Worm (Caenorhabditis elegans) whole organism, L1 larva: ENCODE measurements around the gene ssr-2.

Experiments used
- C16A3.4 ChIP-seq: fragments of 150-350 bp; optimal IDR thresholded peaks from 2 replicates; lab custom pipeline; 2014; ENCODE audit warnings: missing biosample characterization, missing genetic modification characterization
- Y116A8C.19 ChIP-seq: sonication (generic microtip); optimal IDR thresholded peaks from 2 replicates; lab custom pipeline; 2016; ENCODE audit warnings: missing compliant biosample characterization, missing genetic modification characterization, borderline replicate concordance
- alr-1 ChIP-seq: fragments of 200-800 bp; sonication (Bioruptor generic); optimal IDR thresholded peaks from 2 replicates; lab custom pipeline; 2018; ENCODE audit warnings: borderline replicate concordance, mild to moderate bottlenecking, missing genetic modification characterization, missing compliant biosample characterization
- blmp-1 ChIP-seq: fragments of 150-350 bp; optimal IDR thresholded peaks from 2 replicates; lab custom pipeline; 2014; ENCODE audit warnings: missing biosample characterization, missing genetic modification characterization
- ceh-8 ChIP-seq: fragments of 200-800 bp; sonication (Bioruptor generic); optimal IDR thresholded peaks from 2 replicates; lab custom pipeline; 2018; ENCODE audit warnings: mild to moderate bottlenecking, missing genetic modification characterization, moderate library complexity, missing compliant biosample characterization
- ceh-82 ChIP-seq, 3 experiments: fragments of 150-350 bp in 1 of 3; sonication (generic microtip) in 2 of 3; optimal IDR thresholded peaks; 2 replicates each; lab custom pipeline; 2014 to 2017; ENCODE audit warnings: missing biosample characterization in 3 of 3, missing genetic modification characterization in 3 of 3
- ceh-90 ChIP-seq: sonication (generic microtip); optimal IDR thresholded peaks from 2 replicates; lab custom pipeline; 2016; ENCODE audit warnings: missing genetic modification characterization, missing compliant biosample characterization
- dpl-1 ChIP-seq, 3 experiments: fragments of 150-350 bp in 2 of 3; sonication (generic microtip) in 1 of 3; optimal IDR thresholded peaks; 2 replicates each; lab custom pipeline; 2014 to 2017; ENCODE audit warnings: missing biosample characterization in 3 of 3, missing genetic modification characterization in 3 of 3, missing genetic modification reagents in 3 of 3
- dsc-1 ChIP-seq: sonication (generic microtip); optimal IDR thresholded peaks from 2 replicates; lab custom pipeline; 2016; ENCODE audit warnings: mild to moderate bottlenecking, missing genetic modification characterization, missing compliant biosample characterization
- efl-1 ChIP-seq, 4 experiments: fragments of 150-350 bp; optimal IDR thresholded peaks in 3 of 4; peaks in 1 of 4; 1 replicate in 1 of 4; 2 replicates in 3 of 4; lab custom pipeline; 2014; ENCODE audit warnings: missing biosample characterization in 2 of 4, missing genetic modification characterization in 2 of 4, missing genetic modification reagents in 2 of 4
- elt-3 ChIP-seq, 6 experiments: fragments of 150-350 bp in 1 of 6; sonication (generic microtip); optimal IDR thresholded peaks; 2 replicates each; lab custom pipeline; 2017 to 2018; ENCODE audit warnings: missing biosample characterization in 6 of 6, missing genetic modification characterization in 6 of 6, inconsistent platforms in 1 of 6
- ets-5 ChIP-seq: fragments of 200-800 bp; sonication (Bioruptor generic); IDR thresholded peaks from 2 replicates; pipeline ENCODE4 v1.3.6; 2022; ENCODE audit warnings: missing genetic modification characterization, missing compliant biosample characterization
- fkh-4 ChIP-seq: sonication (generic microtip); optimal IDR thresholded peaks from 2 replicates; lab custom pipeline; 2016; ENCODE audit warnings: missing compliant biosample characterization, missing genetic modification characterization, borderline replicate concordance
- fkh-8 ChIP-seq: sonication (generic microtip); optimal IDR thresholded peaks from 2 replicates; lab custom pipeline; 2016; ENCODE audit warnings: mild to moderate bottlenecking, missing genetic modification characterization, missing compliant biosample characterization
- grh-1 ChIP-seq: fragments of 200-800 bp; sonication (Bioruptor generic); IDR thresholded peaks from 2 replicates; pipeline ENCODE4 v1.3.6; 2022; ENCODE audit warnings: missing genetic modification reagents, missing genetic modification characterization, missing compliant biosample characterization
- hlh-4 ChIP-seq: sonication (generic microtip); optimal IDR thresholded peaks from 2 replicates; lab custom pipeline; 2016; ENCODE audit warnings: mild to moderate bottlenecking, missing genetic modification characterization, missing compliant biosample characterization
- lin-14 ChIP-seq: fragments of 200-800 bp; sonication (Bioruptor generic); optimal IDR thresholded peaks from 2 replicates; lab custom pipeline; 2018; ENCODE audit warnings: mild to moderate bottlenecking, missing genetic modification characterization, moderate library complexity, missing compliant biosample characterization
- lin-15B ChIP-seq: fragments of 150-350 bp; sonication (generic microtip); optimal IDR thresholded peaks from 3 replicates; lab custom pipeline; 2014; ENCODE audit warnings: missing biosample characterization, missing genetic modification characterization
- lin-35 ChIP-seq, 2 experiments: fragments of 150-350 bp; optimal IDR thresholded peaks; 2 replicates each; lab custom pipeline; 2014; ENCODE audit warnings: missing biosample characterization in 2 of 2, missing genetic modification characterization in 2 of 2, missing genetic modification reagents in 2 of 2
- lir-3 ChIP-seq: sonication (generic microtip); optimal IDR thresholded peaks from 2 replicates; lab custom pipeline; 2016; ENCODE audit warnings: mild to moderate bottlenecking, missing genetic modification characterization, moderate library complexity, missing compliant biosample characterization; ENCODE audit not compliant: poor library complexity
- lsy-2 ChIP-seq, 2 experiments: fragments of 150-350 bp; optimal IDR thresholded peaks; 2 replicates each; lab custom pipeline; 2014; ENCODE audit warnings: missing biosample characterization in 2 of 2, missing genetic modification characterization in 2 of 2
- mdl-1 ChIP-seq, 2 experiments: fragments of 150-350 bp; optimal IDR thresholded peaks; 2 replicates each; lab custom pipeline; 2014 to 2017; ENCODE audit warnings: missing biosample characterization in 2 of 2, missing genetic modification characterization in 2 of 2, inconsistent platforms in 1 of 2
- mep-1 ChIP-seq: fragments of 150-350 bp; optimal IDR thresholded peaks from 2 replicates; lab custom pipeline; 2014; ENCODE audit warnings: missing biosample characterization, missing genetic modification characterization
- nhr-12 ChIP-seq: sonication (generic microtip); optimal IDR thresholded peaks from 2 replicates; lab custom pipeline; 2017; ENCODE audit warnings: missing biosample characterization, missing genetic modification characterization
- nhr-20 ChIP-seq: sonication (generic microtip); optimal IDR thresholded peaks from 2 replicates; lab custom pipeline; 2016; ENCODE audit warnings: mild to moderate bottlenecking, missing genetic modification characterization, missing compliant biosample characterization
- nhr-47 ChIP-seq: sonication (generic microtip); optimal IDR thresholded peaks from 2 replicates; lab custom pipeline; 2016; ENCODE audit warnings: mild to moderate bottlenecking, missing genetic modification characterization, moderate library complexity, missing compliant biosample characterization
- nhr-71 ChIP-seq: sonication (generic microtip); optimal IDR thresholded peaks from 2 replicates; lab custom pipeline; 2016; ENCODE audit warnings: mild to moderate bottlenecking, missing genetic modification characterization, moderate library complexity, missing compliant biosample characterization
- nhr-84 ChIP-seq: sonication (generic microtip); optimal IDR thresholded peaks from 2 replicates; lab custom pipeline; 2017; ENCODE audit warnings: missing biosample characterization, missing genetic modification characterization
- nhr-85 ChIP-seq: sonication (generic microtip); peaks from one replicate; lab custom pipeline; 2016; ENCODE audit warnings: missing genetic modification characterization, inconsistent platforms, missing compliant biosample characterization
- nhr-90 ChIP-seq: sonication (generic microtip); optimal IDR thresholded peaks from 2 replicates; lab custom pipeline; 2016; ENCODE audit warnings: mild to moderate bottlenecking, missing genetic modification characterization, missing compliant biosample characterization; ENCODE audit not compliant: poor library complexity
- pax-3 ChIP-seq: fragments of 200-800 bp; sonication (Bioruptor generic); optimal IDR thresholded peaks from 2 replicates; lab custom pipeline; 2018; ENCODE audit warnings: mild to moderate bottlenecking, missing genetic modification characterization, moderate library complexity, missing compliant biosample characterization
- pqm-1 ChIP-seq: sonication (generic microtip); optimal IDR thresholded peaks from 3 replicates; lab custom pipeline; 2017; ENCODE audit warnings: missing biosample characterization, missing genetic modification characterization
- rnt-1 ChIP-seq: sonication (generic microtip); optimal IDR thresholded peaks from 2 replicates; lab custom pipeline; 2016; ENCODE audit warnings: mild to moderate bottlenecking, missing genetic modification characterization, moderate library complexity, missing compliant biosample characterization
- snpc-4 ChIP-seq: fragments of 150-350 bp; optimal IDR thresholded peaks from 2 replicates; lab custom pipeline; 2014; ENCODE audit warnings: missing biosample characterization, missing genetic modification characterization
- snu-23 ChIP-seq: sonication (generic microtip); optimal IDR thresholded peaks from 2 replicates; lab custom pipeline; 2016; ENCODE audit warnings: missing genetic modification characterization, missing compliant biosample characterization
- sox-4 ChIP-seq: sonication (generic microtip); optimal IDR thresholded peaks from 2 replicates; lab custom pipeline; 2016; ENCODE audit warnings: missing genetic modification characterization, missing compliant biosample characterization
- swsn-7 ChIP-seq: sonication (generic microtip); optimal IDR thresholded peaks from 2 replicates; lab custom pipeline; 2016; ENCODE audit warnings: missing genetic modification characterization, missing compliant biosample characterization
- tbx-2 ChIP-seq: sonication (generic microtip); optimal IDR thresholded peaks from 2 replicates; lab custom pipeline; 2016; ENCODE audit warnings: missing genetic modification characterization, missing compliant biosample characterization
- unc-62 ChIP-seq: fragments of 150-350 bp; optimal IDR thresholded peaks from 2 replicates; lab custom pipeline; 2014; ENCODE audit warnings: missing biosample characterization, missing genetic modification reagents, missing genetic modification characterization
- xbp-1 ChIP-seq: sonication (generic microtip); optimal IDR thresholded peaks from 2 replicates; lab custom pipeline; 2016; ENCODE audit warnings: missing genetic modification characterization, missing compliant biosample characterization
- zag-1 ChIP-seq: fragments of 150-350 bp; optimal IDR thresholded peaks from 2 replicates; lab custom pipeline; 2014; ENCODE audit warnings: missing biosample characterization, missing genetic modification characterization
- zip-4 ChIP-seq: fragments of 200-800 bp; sonication (Bioruptor generic); optimal IDR thresholded peaks from 2 replicates; lab custom pipeline; 2018; ENCODE audit warnings: mild to moderate bottlenecking, missing genetic modification characterization, moderate library complexity, missing compliant biosample characterization
- ztf-11 ChIP-seq, 2 experiments: sonication (generic microtip); optimal IDR thresholded peaks; 2 replicates each; lab custom pipeline; 2016 to 2017; ENCODE audit warnings: missing genetic modification characterization in 2 of 2, missing biosample characterization in 1 of 2, missing compliant biosample characterization in 1 of 2
- ztf-4 ChIP-seq: fragments of 150-350 bp; optimal IDR thresholded peaks from 2 replicates; lab custom pipeline; 2014; ENCODE audit warnings: missing biosample characterization, missing genetic modification characterization

The ssr-2 gene

DNA sequence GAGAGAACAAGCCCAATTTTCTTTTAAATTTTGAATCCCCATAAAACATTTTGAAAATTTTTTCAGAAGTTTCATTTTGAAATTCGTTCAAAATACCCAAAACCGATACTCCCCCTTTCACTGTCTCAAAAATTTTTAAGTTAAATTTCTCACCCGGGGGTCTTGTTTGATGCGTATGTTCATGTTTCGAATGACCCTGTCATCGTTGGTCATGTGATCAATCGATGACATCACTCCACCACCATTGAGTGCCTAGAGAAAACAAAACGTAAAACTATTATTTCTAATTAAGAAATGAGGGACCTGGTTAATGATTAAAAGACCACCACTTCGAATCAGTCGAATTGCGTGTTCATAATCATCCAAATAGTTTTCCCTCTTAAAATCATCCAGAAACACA is 30.8 kb upstream of the ssr-2 start (continued):
- TF ChIP-seq ceh-8 (GFP tag; lab: Kevin White, UChicago) (no peak), elt-3 (tag; optimal IDR thresholded peaks at IDR 0.05; lab: Kevin White, UChicago) (peak in 2 of 6 experiments; percentile 21 to 62), alr-1 (no peak), lin-35 (GFP tag; optimal IDR thresholded peaks at IDR 0.05; lab: Kevin White, UChicago) (peak in 1 of 2 experiments; percentile 57), nhr-47 (tag; lab: Kevin White, UChicago) (peak; percentile 2), pqm-1 (tag; lab: Kevin White, UChicago) (no peak), nhr-84 (tag; lab: Kevin White, UChicago) (no peak)

DNA sequence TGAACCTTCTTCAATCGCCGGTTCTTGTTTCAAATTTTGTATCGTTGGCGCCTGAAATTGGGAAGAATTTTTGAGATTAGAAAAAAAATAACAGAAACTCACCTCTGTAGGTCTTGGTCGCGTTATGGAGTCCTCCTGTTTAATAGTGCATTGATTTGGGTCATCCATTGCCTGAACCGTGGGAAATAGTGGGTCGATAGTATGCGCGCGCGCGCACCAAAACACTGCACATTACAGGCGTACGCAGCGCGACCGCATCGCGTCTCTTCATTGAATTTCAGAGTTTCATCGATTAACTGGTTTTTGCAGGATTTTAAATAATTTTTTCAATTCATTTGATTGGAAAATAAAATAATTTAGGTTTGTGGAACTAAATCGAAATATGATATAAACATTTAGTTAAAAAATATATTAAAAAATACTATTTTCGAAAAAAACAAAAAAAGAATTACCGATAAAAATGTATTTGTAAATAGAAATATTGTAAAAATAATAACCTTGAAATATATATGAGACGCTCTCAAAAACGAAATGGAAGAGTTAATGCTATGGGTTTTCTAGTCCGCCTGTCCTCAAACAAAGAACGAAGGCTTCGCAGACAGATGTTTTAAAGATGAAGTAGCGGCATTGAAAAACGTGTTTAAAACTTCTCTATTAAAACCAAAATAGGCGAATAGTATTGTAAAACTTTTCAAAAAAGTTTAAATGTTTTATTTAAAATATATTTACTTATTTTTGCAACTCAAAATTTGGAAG is 29.7 kb upstream of the ssr-2 start, which contains the start of gene tra-4:
TSS of gene tra-4 (minus strand) at position 534 of the 756 bp plus-strand sequence.
- TF ChIP-seq ets-5 (GFP tag; lab: Robert Waterston, UW) (0 out of 2 replicates have a peak, but pooled peaks have one; percentile 56), nhr-71 (tag; lab: Kevin White, UChicago) (peak; percentile 51), lir-3 (tag; lab: Kevin White, UChicago) (peak; percentile 57), C16A3.4 (tag; lab: Kevin White, UChicago) (no peak), lin-14 (GFP tag; lab: Kevin White, UChicago) (peak; percentile 67), nhr-12 (tag; lab: Kevin White, UChicago) (no peak), ceh-90 (tag; lab: Kevin White, UChicago) (peak; percentile 57), hlh-4 (tag; lab: Kevin White, UChicago) (no peak), fkh-4 (tag; lab: Kevin White, UChicago) (peak; percentile 22), dpl-1 (GFP tag; optimal IDR thresholded peaks at IDR 0.05; lab: Kevin White, UChicago) (peak in 1 of 3 experiments; percentile 21), nhr-20 (peak; percentile 32), lsy-2 (tag; optimal IDR thresholded peaks at IDR 0.05; lab: Kevin White, UChicago) (peak; percentile 29), rnt-1 (peak; percentile 78), snu-23 (GFP tag; lab: Kevin White, UChicago) (peak; percentile 46), unc-62 (GFP tag; lab: Kevin White, UChicago) (no peak), blmp-1 (tag; lab: Kevin White, UChicago) (peak; percentile 32), nhr-90 (tag; lab: Kevin White, UChicago) (peak; percentile 55), swsn-7 (tag; lab: Kevin White, UChicago) (peak; percentile 7), snpc-4 (tag; lab: Kevin White, UChicago) (peak; percentile 14), lin-15B (tag; lab: Kevin White, UChicago) (no peak), zip-4 (no peak), grh-1 (GFP tag; lab: Robert Waterston, UW) (no peak), tbx-2 (tag; lab: Kevin White, UChicago) (peak; percentile 33), mep-1 (tag; lab: Kevin White, UChicago) (peak; percentile 42), dsc-1 (tag; lab: Kevin White, UChicago) (peak; percentile 7), ztf-11 (tag; optimal IDR thresholded peaks at IDR 0.05; lab: Kevin White, UChicago) (no peak), nhr-47 (tag; lab: Kevin White, UChicago) (peak; percentile 43), pqm-1 (tag; lab: Kevin White, UChicago) (no peak), nhr-85 (peak; percentile 76)

DNA sequence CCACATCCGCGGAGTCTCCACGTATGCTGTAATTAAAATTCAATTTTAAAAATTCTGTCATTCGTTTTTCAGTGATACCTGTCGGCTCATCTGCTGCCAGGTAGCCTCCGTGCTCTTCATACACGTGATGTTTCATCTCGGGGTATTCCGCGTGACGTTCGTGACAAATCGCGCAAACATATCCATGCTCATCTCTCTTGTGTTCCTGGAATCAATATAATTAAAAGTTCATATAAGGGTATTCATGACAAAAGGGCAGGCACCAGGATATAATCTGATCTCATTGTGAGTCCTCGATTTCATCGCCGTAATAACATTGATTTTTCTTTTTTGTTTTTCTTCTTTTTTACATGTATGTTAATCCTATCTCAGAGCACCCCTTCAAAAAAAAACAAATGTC is 26.4 kb upstream of the ssr-2 start:
- no peak for TF ChIP-seq efl-1 (optimal IDR thresholded peaks at IDR 0.05; lab: Kevin White, UChicago)
- peak in 1 of 2 experiments; percentile 70 for TF ChIP-seq efl-1 (GFP tag; optimal IDR thresholded peaks at IDR 0.05 in 1 of 2; lab: Kevin White, UChicago)
- peak; percentile 52 for TF ChIP-seq nhr-71 (tag; lab: Kevin White, UChicago)
- peak; percentile 89 for TF ChIP-seq pax-3
- peak; percentile 94 for TF ChIP-seq dsc-1 (tag; lab: Kevin White, UChicago)
- no peak for TF ChIP-seq alr-1
- TF ChIP-seq lsy-2 (tag; optimal IDR thresholded peaks at IDR 0.05; lab: Kevin White, UChicago): no peak
- peak; percentile 49 for TF ChIP-seq sox-4
- no peak for TF ChIP-seq zag-1 (tag; lab: Kevin White, UChicago)
- peak; percentile 2 for TF ChIP-seq xbp-1
- peak; percentile 47 for TF ChIP-seq fkh-8 (tag; lab: Kevin White, UChicago)
- TF ChIP-seq Y116A8C.19 (tag; lab: Kevin White, UChicago): no peak
- no peak for TF ChIP-seq tbx-2 (tag; lab: Kevin White, UChicago)
- TF ChIP-seq nhr-47 (tag; lab: Kevin White, UChicago): peak; percentile 61
- TF ChIP-seq ztf-4 (tag; lab: Kevin White, UChicago): peak; percentile 35
- peak; percentile 46 for TF ChIP-seq fkh-4 (tag; lab: Kevin White, UChicago)
- no peak for TF ChIP-seq mdl-1 (tag; optimal IDR thresholded peaks at IDR 0.05; lab: Kevin White, UChicago)
- TF ChIP-seq ceh-82 (tag; optimal IDR thresholded peaks at IDR 0.05; lab: Kevin White, UChicago): no peak
